Fruit fly (Drosophila melanogaster) whole organism, embryonic: ENCODE data around the gene CG2129.
A peak's percentile ranks its signal among the peaks of the same experiment; 100 is the strongest.

Experiments
- Antp ChIP-seq: fragments of 200-800 bp; sonication (Bioruptor generic); optimal IDR thresholded peaks from 3 replicates; lab custom pipeline; 2016; ENCODE audit warnings: missing biosample characterization, missing genetic modification characterization
- CG10267 ChIP-seq: fragments of 200-800 bp; sonication (Bioruptor generic); optimal IDR thresholded peaks from 2 replicates; lab custom pipeline; 2018; ENCODE audit warnings: missing biosample characterization, mild to moderate bottlenecking, missing genetic modification characterization, moderate library complexity
- CG11695 ChIP-seq: fragments of 200-800 bp; sonication (Bioruptor generic); IDR thresholded peaks from 3 replicates; pipeline ENCODE4 v1.3.6; 2022; ENCODE audit warnings: missing biosample characterization, missing genetic modification characterization
- CG14965 ChIP-seq: fragments of 200-800 bp; sonication (Bioruptor generic); optimal IDR thresholded peaks from 2 replicates; lab custom pipeline; 2016; ENCODE audit warnings: missing biosample characterization, missing genetic modification characterization, borderline replicate concordance
- CG2199 ChIP-seq: fragments of 200-800 bp; sonication (Bioruptor generic); IDR thresholded peaks from 3 replicates; pipeline ENCODE4 v1.3.6; 2022; ENCODE audit warnings: missing biosample characterization, missing genetic modification characterization
- CG33557 ChIP-seq: fragments of 200-800 bp; sonication (Bioruptor generic); optimal IDR thresholded peaks from 2 replicates; lab custom pipeline; 2019; ENCODE audit warnings: missing biosample characterization, mild to moderate bottlenecking, missing genetic modification characterization, moderate library complexity
- CG3847 ChIP-seq: fragments of 200-800 bp; sonication (Bioruptor generic); IDR thresholded peaks from 2 replicates; pipeline ENCODE4 v1.3.6; 2022; ENCODE audit warnings: missing biosample characterization, missing genetic modification characterization
- CG5245 ChIP-seq: fragments of 200-800 bp; sonication (Bioruptor generic); optimal IDR thresholded peaks from 3 replicates; lab custom pipeline; 2016; ENCODE audit warnings: missing biosample characterization, missing genetic modification characterization
- CG7357 ChIP-seq: fragments of 200-800 bp; sonication (Bioruptor generic); IDR thresholded peaks from 3 replicates; pipeline ENCODE4 v1.3.6; 2022; ENCODE audit warnings: missing biosample characterization, missing genetic modification characterization
- CG9932 ChIP-seq: fragments of 200-800 bp; sonication (Bioruptor generic); IDR thresholded peaks from 2 replicates; pipeline ENCODE4 v1.3.6; 2022; ENCODE audit warnings: missing biosample characterization, missing genetic modification characterization
- D ChIP-seq, 2 experiments: fragments of 200-800 bp in 1 of 2; fragments of >200 bp in 1 of 2; sonication (Bioruptor generic) in 1 of 2; optimal IDR thresholded peaks; 2 replicates in 1 of 2; 3 replicates in 1 of 2; lab custom pipeline; 2017; ENCODE audit warnings: mild to moderate bottlenecking in 1 of 2, missing biosample characterization in 1 of 2, missing genetic modification characterization in 1 of 2, missing genetic modification reagents in 1 of 2
- D19B ChIP-seq: fragments of 200-800 bp; sonication (Bioruptor generic); optimal IDR thresholded peaks from 2 replicates; lab custom pipeline; 2017; ENCODE audit warnings: missing biosample characterization, mild to moderate bottlenecking, missing genetic modification characterization
- Doc2 ChIP-seq: fragments of 200-800 bp; sonication (Bioruptor generic); IDR thresholded peaks from 2 replicates; pipeline ENCODE4 v1.3.6; 2022; ENCODE audit warnings: missing biosample characterization, missing genetic modification characterization
- E2f2 ChIP-seq: fragments of 200-800 bp; sonication (Bioruptor generic); IDR thresholded peaks from 2 replicates; pipeline ENCODE4 v1.3.6; 2022; ENCODE audit warnings: missing biosample characterization, missing genetic modification characterization
- ERR ChIP-seq: fragments of 200-800 bp; sonication (Bioruptor generic); optimal IDR thresholded peaks from 2 replicates; lab custom pipeline; 2016; ENCODE audit warnings: missing biosample characterization, missing genetic modification characterization
- Ets97D ChIP-seq: fragments of 200-800 bp; sonication (Bioruptor generic); optimal IDR thresholded peaks from 3 replicates; lab custom pipeline; 2016; ENCODE audit warnings: missing biosample characterization, missing genetic modification characterization
- GATAe ChIP-seq: fragments of 200-800 bp; sonication (Bioruptor generic); conservative IDR thresholded peaks from 2 replicates; pipeline ENCODE4 v1.3.6; 2022; ENCODE audit warnings: missing biosample characterization, missing genetic modification characterization
- HLHmδ ChIP-seq: fragments of 200-800 bp; sonication (Bioruptor generic); optimal IDR thresholded peaks from 2 replicates; lab custom pipeline; 2018; ENCODE audit warnings: missing biosample characterization, mild to moderate bottlenecking, missing genetic modification characterization, moderate library complexity
- Hr78 ChIP-seq, 2 experiments: fragments of 200-800 bp in 1 of 2; fragments of >200 bp in 1 of 2; sonication (Bioruptor generic) in 1 of 2; optimal IDR thresholded peaks; 2 replicates each; lab custom pipeline; 2017 to 2019; ENCODE audit warnings: missing biosample characterization in 2 of 2, missing genetic modification characterization in 2 of 2, mild to moderate bottlenecking in 1 of 2, moderate library complexity in 1 of 2
- Hsf ChIP-seq: fragments of 200-800 bp; sonication (Bioruptor generic); optimal IDR thresholded peaks from 3 replicates; lab custom pipeline; 2016; ENCODE audit warnings: missing biosample characterization, missing genetic modification characterization
- Lpt ChIP-seq: fragments of >200 bp; optimal IDR thresholded peaks from 2 replicates; lab custom pipeline; 2018; ENCODE audit warnings: missing biosample characterization, missing genetic modification characterization
- Myb ChIP-seq: fragments of 200-800 bp; sonication (Bioruptor generic); optimal IDR thresholded peaks from 2 replicates; lab custom pipeline; 2016; ENCODE audit warnings: missing biosample characterization, missing genetic modification characterization
- Nf-YA ChIP-seq: fragments of 200-800 bp; sonication (Bioruptor generic); IDR thresholded peaks from 2 replicates; pipeline ENCODE4 v1.3.6; 2022; ENCODE audit warnings: missing biosample characterization, missing genetic modification characterization
- Opbp ChIP-seq: fragments of 200-800 bp; sonication (Bioruptor generic); IDR thresholded peaks from 3 replicates; pipeline ENCODE4 v1.3.6; 2022; ENCODE audit warnings: missing biosample characterization, missing genetic modification characterization; ENCODE audit not compliant: partially characterized antibody
- Rfx ChIP-seq: fragments of 200-800 bp; sonication (Bioruptor generic); IDR thresholded peaks from 2 replicates; pipeline ENCODE4 v1.3.6; 2022; ENCODE audit warnings: missing biosample characterization, missing genetic modification characterization
- TFAM ChIP-seq: fragments of 200-800 bp; sonication (Bioruptor generic); optimal IDR thresholded peaks from 2 replicates; lab custom pipeline; 2017; ENCODE audit warnings: missing biosample characterization, missing genetic modification characterization, inconsistent platforms
- al ChIP-seq: fragments of 200-800 bp; sonication (Bioruptor generic); IDR thresholded peaks from 2 replicates; pipeline ENCODE4 v1.3.6; 2022; ENCODE audit warnings: missing biosample characterization, missing genetic modification characterization
- ap ChIP-seq: fragments of 200-800 bp; sonication (Bioruptor generic); IDR thresholded peaks from 2 replicates; pipeline ENCODE4 v1.3.6; 2022; ENCODE audit warnings: missing biosample characterization, missing genetic modification characterization
- ase ChIP-seq: fragments of 200-800 bp; sonication (Bioruptor generic); IDR thresholded peaks from 3 replicates; pipeline ENCODE4 v1.3.6; 2022; ENCODE audit warnings: missing biosample characterization, missing genetic modification characterization
- bsh ChIP-seq, 2 experiments: fragments of 200-800 bp; sonication (Bioruptor generic); optimal IDR thresholded peaks; 2 replicates each; lab custom pipeline; 2017 to 2018; ENCODE audit warnings: mild to moderate bottlenecking in 2 of 2, missing biosample characterization in 2 of 2, missing genetic modification characterization in 2 of 2, moderate library complexity in 1 of 2
- crp ChIP-seq, 2 experiments: fragments of 200-800 bp; sonication (Bioruptor generic); optimal IDR thresholded peaks; 2 replicates in 1 of 2; 3 replicates in 1 of 2; lab custom pipeline; 2017; ENCODE audit warnings: missing biosample characterization in 2 of 2, missing genetic modification characterization in 2 of 2, mild to moderate bottlenecking in 1 of 2, moderate library complexity in 1 of 2
- cwo ChIP-seq: fragments of 200-800 bp; sonication (Bioruptor generic); optimal IDR thresholded peaks from 3 replicates; lab custom pipeline; 2017; ENCODE audit warnings: missing biosample characterization, missing genetic modification characterization, mild to moderate bottlenecking, moderate library complexity, missing genetic modification reagents
- dysf ChIP-seq: fragments of 200-800 bp; sonication (Bioruptor generic); IDR thresholded peaks from 3 replicates; pipeline ENCODE4 v1.3.6; 2022; ENCODE audit warnings: missing biosample characterization, missing genetic modification characterization
- ewg ChIP-seq: fragments of 200-800 bp; sonication (Bioruptor generic); optimal IDR thresholded peaks from 3 replicates; lab custom pipeline; 2017; ENCODE audit warnings: mild to moderate bottlenecking, missing biosample characterization, missing genetic modification reagents, missing genetic modification characterization
- gce ChIP-seq: fragments of 200-800 bp; sonication (Bioruptor generic); IDR thresholded peaks from 3 replicates; pipeline ENCODE4 v1.3.6; 2022; ENCODE audit warnings: missing biosample characterization, missing genetic modification characterization
- gem ChIP-seq: fragments of 200-800 bp; sonication (Bioruptor generic); optimal IDR thresholded peaks from 2 replicates; lab custom pipeline; 2019; ENCODE audit warnings: missing biosample characterization, mild to moderate bottlenecking, missing genetic modification characterization, moderate library complexity
- grau ChIP-seq: fragments of 200-800 bp; optimal IDR thresholded peaks from 3 replicates; lab custom pipeline; 2019; ENCODE audit warnings: missing biosample characterization, mild to moderate bottlenecking, missing genetic modification characterization, moderate library complexity
- her ChIP-seq: fragments of 200-800 bp; sonication (Bioruptor generic); optimal IDR thresholded peaks from 2 replicates; lab custom pipeline; 2016; ENCODE audit warnings: missing biosample characterization, missing genetic modification characterization
- hkb ChIP-seq, 2 experiments: fragments of 200-800 bp in 1 of 2; fragments of >200 bp in 1 of 2; sonication (Bioruptor generic) in 1 of 2; IDR thresholded peaks in 1 of 2; optimal IDR thresholded peaks in 1 of 2; 2 replicates each; pipeline versions ENCODE4 v1.3.6 to Lab custom; 2017 to 2022; ENCODE audit warnings: missing biosample characterization in 1 of 2, missing genetic modification characterization in 1 of 2
- lola ChIP-seq, 3 experiments: fragments of >200 bp in 2 of 3; fragments of 200-800 bp in 1 of 3; sonication (Bioruptor generic) in 1 of 3; optimal IDR thresholded peaks; 2 replicates each; lab custom pipeline; 2017 to 2019; ENCODE audit warnings: missing biosample characterization in 3 of 3, missing genetic modification characterization in 3 of 3, mild to moderate bottlenecking in 1 of 3, moderate library complexity in 1 of 3
- mam ChIP-seq: fragments of 200-800 bp; sonication (Bioruptor generic); optimal IDR thresholded peaks from 3 replicates; lab custom pipeline; 2016; ENCODE audit warnings: missing biosample characterization, missing genetic modification characterization
- nmo ChIP-seq: fragments of 200-800 bp; sonication (Bioruptor generic); optimal IDR thresholded peaks from 2 replicates; lab custom pipeline; 2018; ENCODE audit warnings: missing biosample characterization, mild to moderate bottlenecking, missing genetic modification characterization, moderate library complexity
- otp ChIP-seq: fragments of 200-800 bp; sonication (Bioruptor generic); IDR thresholded peaks from 3 replicates; pipeline ENCODE4, ENCODE4 v1.3.6; 2022; ENCODE audit warnings: missing biosample characterization, missing genetic modification characterization
- schlank ChIP-seq: fragments of 200-800 bp; sonication (Bioruptor generic); optimal IDR thresholded peaks from 2 replicates; lab custom pipeline; 2018; ENCODE audit warnings: missing biosample characterization, mild to moderate bottlenecking, missing genetic modification characterization
- sens-2 ChIP-seq: fragments of 200-800 bp; sonication (Bioruptor generic); IDR thresholded peaks from 2 replicates; pipeline ENCODE4 v1.3.6; 2022; ENCODE audit warnings: missing biosample characterization, missing genetic modification characterization
- sim ChIP-seq: fragments of 200-800 bp; sonication (Bioruptor generic); IDR thresholded peaks from 2 replicates; pipeline ENCODE4 v1.3.6; 2022; ENCODE audit warnings: missing biosample characterization, missing genetic modification characterization
- ssp ChIP-seq: fragments of 200-800 bp; sonication (Bioruptor generic); IDR thresholded peaks from 2 replicates; pipeline ENCODE4 v1.3.6; 2022; ENCODE audit warnings: missing biosample characterization, missing genetic modification characterization
- trem ChIP-seq: fragments of 200-800 bp; optimal IDR thresholded peaks from 3 replicates; lab custom pipeline; 2019; ENCODE audit warnings: missing biosample characterization, mild to moderate bottlenecking, missing genetic modification characterization, moderate library complexity
- z ChIP-seq: fragments of 200-800 bp; sonication (Bioruptor generic); IDR thresholded peaks from 3 replicates; pipeline ENCODE4 v1.3.6; 2022; ENCODE audit warnings: missing biosample characterization, missing genetic modification characterization

Gene CG2129

DNA sequence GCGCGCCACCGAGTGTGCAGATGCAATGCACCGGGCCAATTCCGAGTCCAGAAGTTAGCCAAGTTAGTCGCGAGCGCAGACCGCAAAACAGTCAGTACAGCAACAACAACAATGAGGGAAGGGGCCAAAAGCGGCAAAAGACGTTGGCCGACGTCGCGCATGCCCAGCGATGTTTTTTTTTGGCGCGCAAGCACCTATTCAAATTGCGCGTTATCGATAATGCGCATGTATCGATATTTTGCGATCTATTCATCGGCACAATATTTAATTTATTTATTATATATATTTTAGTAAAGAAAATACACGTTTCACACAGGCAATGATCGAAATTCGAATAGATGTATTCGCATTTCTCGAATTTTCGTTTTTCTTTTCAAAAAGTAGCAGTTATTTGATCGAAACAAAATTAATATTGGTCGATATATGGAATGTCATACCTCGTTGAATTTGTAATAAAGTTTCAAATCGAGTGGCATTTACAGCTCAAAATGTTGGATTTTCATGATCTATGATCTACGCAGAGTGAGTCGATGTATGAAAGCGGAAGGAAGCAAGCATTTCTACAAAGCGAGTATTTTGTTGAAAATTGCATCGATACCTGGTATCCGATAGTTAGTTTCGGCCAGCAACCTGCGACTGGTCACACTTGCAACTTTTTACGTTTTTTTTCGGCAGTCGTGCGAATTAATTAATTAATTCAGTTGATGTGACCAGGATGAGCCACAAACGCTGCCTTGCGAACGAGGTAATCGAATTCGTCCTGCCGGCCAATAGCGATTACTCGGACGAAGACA lies 16.2 kb upstream of the CG2129 start, which contains the start of gene CG2116 (continued):
- no peak for TF ChIP-seq CG11695 (GFP tag; lab: Robert Waterston, UW)
- no peak for TF ChIP-seq cwo (GFP tag; lab: Kevin White, UChicago)
- TF ChIP-seq CG9932 = no peak
- TF ChIP-seq CG3847 (GFP tag; lab: Robert Waterston, UW) = no peak
- TF ChIP-seq HLHmδ (GFP tag; lab: Kevin White, UChicago) = no peak
- TF ChIP-seq Hsf = no peak
- TF ChIP-seq CG10267 (tag; lab: Kevin White, UChicago) = peak; percentile 37
- no peak for TF ChIP-seq hkb (optimal IDR thresholded peaks at IDR 0.05; lab: Kevin White, UChicago)
- TF ChIP-seq hkb (GFP tag; IDR thresholded peaks at IDR 0.05; lab: Robert Waterston, UW) = no peak
- TF ChIP-seq ase = no peak
- no peak for TF ChIP-seq z (GFP tag; lab: Robert Waterston, UW)
- TF ChIP-seq Rfx (GFP tag; lab: Robert Waterston, UW) = no peak
- no peak for TF ChIP-seq sim (GFP tag; lab: Robert Waterston, UW)
- no peak for TF ChIP-seq D19B (GFP tag; lab: Kevin White, UChicago)
- no peak for TF ChIP-seq al (GFP tag; lab: Robert Waterston, UW)
- no peak for TF ChIP-seq D (optimal IDR thresholded peaks at IDR 0.05; lab: Kevin White, UChicago)
- TF ChIP-seq D (GFP tag; optimal IDR thresholded peaks at IDR 0.05; lab: Kevin White, UChicago) = no peak
- peak; percentile 43; the same call in 2 of the 3 replicates for TF ChIP-seq Opbp
- TF ChIP-seq Antp (GFP tag; lab: Kevin White, UChicago) = no peak
- TF ChIP-seq Myb (GFP tag; lab: Kevin White, UChicago) = peak; percentile 47
- no peak for TF ChIP-seq schlank (tag; lab: Kevin White, UChicago)
- TF ChIP-seq trem (tag; lab: Kevin White, UChicago) = peak; percentile 36
- TF ChIP-seq CG7357 (GFP tag; lab: Robert Waterston, UW) = no peak
- no peak for TF ChIP-seq CG33557 (GFP tag; lab: Kevin White, UChicago)
- TF ChIP-seq Hr78 (GFP tag; optimal IDR thresholded peaks at IDR 0.05; lab: Kevin White, UChicago) = no peak
- TF ChIP-seq ssp (GFP tag; lab: Robert Waterston, UW) = peak; percentile 57; the same call in 1 of the 2 replicates
- TF ChIP-seq grau = no peak
- peak in 1 of 3 experiments; percentile 6 for TF ChIP-seq lola (GFP tag; optimal IDR thresholded peaks at IDR 0.05; lab: Kevin White, UChicago)
- TF ChIP-seq Ets97D (GFP tag; lab: Kevin White, UChicago) = peak; percentile 46
- no peak for TF ChIP-seq sens-2 (GFP tag; lab: Robert Waterston, UW)
- no peak for TF ChIP-seq gce (GFP tag; lab: Robert Waterston, UW)
- TF ChIP-seq CG5245 = no peak
- no peak for TF ChIP-seq ap (GFP tag; lab: Robert Waterston, UW)
- no peak for TF ChIP-seq CG14965 (GFP tag; lab: Kevin White, UChicago)
- no peak for TF ChIP-seq gem
- no peak for TF ChIP-seq bsh (GFP tag; optimal IDR thresholded peaks at IDR 0.05; lab: Kevin White, UChicago)
- TF ChIP-seq GATAe = no peak
- TF ChIP-seq ERR = no peak
- peak; percentile 26 for TF ChIP-seq nmo (GFP tag; lab: Kevin White, UChicago)
- peak; percentile 85 for TF ChIP-seq her (GFP tag; lab: Kevin White, UChicago)
- no peak for TF ChIP-seq CG2199 (GFP tag; lab: Robert Waterston, UW)
- no peak for TF ChIP-seq TFAM (GFP tag; lab: Kevin White, UChicago)
- TF ChIP-seq ewg (GFP tag; lab: Kevin White, UChicago) = peak; percentile 76
- TF ChIP-seq Lpt (GFP tag; lab: Kevin White, UChicago) = no peak
- TF ChIP-seq crp (GFP tag; optimal IDR thresholded peaks at IDR 0.05; lab: Kevin White, UChicago) = peak in 1 of 2 experiments; percentile 25
- no peak for TF ChIP-seq Nf-YA (GFP tag; lab: Robert Waterston, UW)
- TF ChIP-seq Doc2 = no peak
- no peak for TF ChIP-seq otp (GFP tag; lab: Robert Waterston, UW)
- no peak for TF ChIP-seq mam (GFP tag; lab: Kevin White, UChicago)
- TF ChIP-seq E2f2 = peak; percentile 84
- TF ChIP-seq dysf (GFP tag; lab: Robert Waterston, UW) = no peak
